Fruit fly (Drosophila melanogaster): ENCODE data around the gene anchor.

- TF ChIP-seq Mnt (GFP tag; optimal IDR thresholded peaks at IDR 0.05), result no peak
- no peak for TF ChIP-seq cnc (optimal IDR thresholded peaks at IDR 0.05)
- no peak for TF ChIP-seq ovo (GFP tag; optimal IDR thresholded peaks at IDR 0.05)
- TF ChIP-seq kay (GFP tag; ENCODE audit: borderline replicate concordance), result peak; percentile 70
- TF ChIP-seq CG11617 (GFP tag; optimal IDR thresholded peaks at IDR 0.05), result no peak
- no peak for TF ChIP-seq bab1 (GFP tag; optimal IDR thresholded peaks at IDR 0.05)
- TF ChIP-seq Crg-1 (GFP tag; optimal IDR thresholded peaks at IDR 0.05), result no peak
- no peak for TF ChIP-seq Clk (GFP tag; optimal IDR thresholded peaks at IDR 0.05)
Observed at dm6 chr3L:17625574-17626128, 4.0 kb downstream of the anchor start.
